Worm (Caenorhabditis elegans): ENCODE data around the gene H03G16.6.
A peak's percentile ranks its signal among the peaks of the same experiment; 100 is the strongest.

Gene H03G16.6

DNA sequence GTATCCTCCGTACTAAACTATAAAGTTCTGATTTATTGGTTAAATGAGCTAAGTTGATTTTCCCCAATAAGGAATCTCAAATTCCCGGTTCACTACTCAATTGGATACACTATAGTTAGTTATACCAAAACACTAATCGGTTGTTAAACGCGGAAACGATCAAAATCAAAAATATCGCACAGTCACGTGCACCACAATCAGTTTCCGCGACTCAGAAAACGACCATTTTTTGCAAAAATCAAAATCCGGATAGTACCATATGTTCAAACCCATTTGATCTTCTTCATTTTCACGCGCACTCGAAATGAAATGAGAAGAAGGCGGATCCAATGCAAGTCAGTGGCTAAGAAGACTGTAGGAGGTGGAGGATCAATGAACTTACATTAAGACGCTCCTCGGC is 29.0 kb downstream of the H03G16.6 start:
- TF ChIP-seq lin-39 (tag; optimal IDR thresholded peaks at IDR 0.05) (no peak), aha-1 (tag; optimal IDR thresholded peaks at IDR 0.05) (no peak), nhr-20 (tag; optimal IDR thresholded peaks at IDR 0.05) (peak; percentile 88), isw-1 (GFP tag; IDR thresholded peaks at IDR 0.05) (no peak), elt-3 (tag; optimal IDR thresholded peaks at IDR 0.05) (peak in 2 of 6 experiments; percentile 42 to 86), nhr-19 (GFP tag; conservative IDR thresholded peaks at IDR 0.05) (peak; percentile 51), unc-130 (tag; optimal IDR thresholded peaks at IDR 0.05) (peak; percentile 37), snpc-4 (tag; optimal IDR thresholded peaks at IDR 0.05) (no peak), lin-14 (GFP tag; optimal IDR thresholded peaks at IDR 0.05) (no peak), mdl-1 (tag; optimal IDR thresholded peaks at IDR 0.05) (peak in 1 of 2 experiments; percentile 48), hlh-17 (GFP tag; optimal IDR thresholded peaks at IDR 0.05; ENCODE audit: borderline replicate concordance) (no peak), pag-3 (tag; optimal IDR thresholded peaks at IDR 0.05; ENCODE audit: borderline replicate concordance, insufficient read depth) (no peak), ceh-90 (tag; optimal IDR thresholded peaks at IDR 0.05) (no peak), nhr-77 (tag; optimal IDR thresholded peaks at IDR 0.05) (no peak), nhr-85 (tag) (no peak), snu-23 (GFP tag; optimal IDR thresholded peaks at IDR 0.05) (peak; percentile 46), ceh-88 (GFP tag; IDR thresholded peaks at IDR 0.05) (no peak), fkh-8 (tag; optimal IDR thresholded peaks at IDR 0.05) (no peak), nhr-237 (tag; optimal IDR thresholded peaks at IDR 0.05) (no peak), hpl-2 (GFP tag; optimal IDR thresholded peaks at IDR 0.05) (no peak), fos-1 (tag; optimal IDR thresholded peaks at IDR 0.05) (no peak), mef-2 (tag; optimal IDR thresholded peaks at IDR 0.05) (no peak), lin-35 (GFP tag; optimal IDR thresholded peaks at IDR 0.05) (peak in 1 of 2 experiments; percentile 32), nhr-12 (tag; optimal IDR thresholded peaks at IDR 0.05) (no peak), blmp-1 (tag; optimal IDR thresholded peaks at IDR 0.05) (peak; percentile 79), tbx-2 (tag; optimal IDR thresholded peaks at IDR 0.05) (peak; percentile 47), unc-98 (GFP tag; IDR thresholded peaks at IDR 0.05) (no peak)

DNA sequence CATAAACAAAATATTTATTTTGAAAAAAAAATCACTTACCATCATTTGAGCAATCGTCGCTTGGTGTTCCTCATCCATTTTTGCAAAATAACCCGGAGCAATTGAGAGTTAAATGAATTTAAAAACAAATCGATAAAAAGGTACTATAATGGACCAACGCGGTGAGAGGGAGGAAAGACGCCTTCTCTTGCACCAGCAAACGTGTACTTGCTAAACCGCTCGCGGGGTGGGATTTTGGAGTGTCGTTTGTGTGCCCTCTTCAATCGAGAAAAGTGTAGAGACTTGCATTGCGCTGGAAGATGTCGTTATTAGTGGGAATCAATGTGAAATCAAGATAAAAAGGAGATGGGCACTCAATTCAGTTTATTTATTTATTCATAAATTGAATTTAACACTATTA is 31.3 kb downstream of the H03G16.6 start, which contains the start of gene H40L08.1:
Gene H40L08.1 (minus strand): TSS at position 292 of the 400 bp plus-strand sequence.
- peak; percentile 1 for TF ChIP-seq snpc-4 (tag; optimal IDR thresholded peaks at IDR 0.05)
- peak; percentile 19 for TF ChIP-seq swsn-7 (tag; optimal IDR thresholded peaks at IDR 0.05)
- TF ChIP-seq snu-23 (GFP tag; optimal IDR thresholded peaks at IDR 0.05), result peak; percentile 40
- no peak for TF ChIP-seq fos-1 (tag; optimal IDR thresholded peaks at IDR 0.05)
- peak; percentile 78 for TF ChIP-seq xbp-1 (tag; optimal IDR thresholded peaks at IDR 0.05)
- no peak for TF ChIP-seq nhr-28 (tag; optimal IDR thresholded peaks at IDR 0.05)
- TF ChIP-seq nhr-90 (tag; optimal IDR thresholded peaks at IDR 0.05; ENCODE audit: poor library complexity), result no peak
- TF ChIP-seq ceh-82 (tag; optimal IDR thresholded peaks at IDR 0.05), result peak in 1 of 3 experiments; percentile 29
- peak in 1 of 2 experiments; percentile 44 for TF ChIP-seq lsy-2 (tag; optimal IDR thresholded peaks at IDR 0.05)
- TF ChIP-seq sptf-1 (tag; optimal IDR thresholded peaks at IDR 0.05), result no peak
- TF ChIP-seq lin-35 (GFP tag; optimal IDR thresholded peaks at IDR 0.05), result peak; percentile 1 to 50
- TF ChIP-seq nhr-85 (tag), result peak; percentile 60
- peak; percentile 25 for TF ChIP-seq nhr-71 (tag; optimal IDR thresholded peaks at IDR 0.05)
- TF ChIP-seq nhr-20 (tag; optimal IDR thresholded peaks at IDR 0.05), result peak; percentile 22
- TF ChIP-seq dpl-1 (GFP tag; optimal IDR thresholded peaks at IDR 0.05), result peak in 1 of 3 experiments; percentile 18
- TF ChIP-seq zag-1 (tag; optimal IDR thresholded peaks at IDR 0.05), result no peak
- peak; percentile 2 for TF ChIP-seq tbx-2 (tag; optimal IDR thresholded peaks at IDR 0.05)
- no peak for TF ChIP-seq alr-1 (tag; optimal IDR thresholded peaks at IDR 0.05; ENCODE audit: borderline replicate concordance)
- peak; percentile 30 for TF ChIP-seq nhr-47 (tag; optimal IDR thresholded peaks at IDR 0.05)
- peak; percentile 22 for TF ChIP-seq rnt-1 (tag; optimal IDR thresholded peaks at IDR 0.05)
- TF ChIP-seq fkh-4 (tag; optimal IDR thresholded peaks at IDR 0.05; ENCODE audit: borderline replicate concordance), result no peak
- peak; percentile 8 for TF ChIP-seq mep-1 (tag; optimal IDR thresholded peaks at IDR 0.05)

Measured in whole organism, L1 larva.